Fruit fly (Drosophila melanogaster): ENCODE measurements around the gene Sdic1.
A peak's percentile ranks its signal among the peaks of the same experiment; 100 is the strongest.
"Not testable (repeated sequence)": the region's sequence is repeated elsewhere in the genome, so short reads cannot be mapped to it uniquely, and the experiment has no call there.

Sdic1 gene

DNA sequence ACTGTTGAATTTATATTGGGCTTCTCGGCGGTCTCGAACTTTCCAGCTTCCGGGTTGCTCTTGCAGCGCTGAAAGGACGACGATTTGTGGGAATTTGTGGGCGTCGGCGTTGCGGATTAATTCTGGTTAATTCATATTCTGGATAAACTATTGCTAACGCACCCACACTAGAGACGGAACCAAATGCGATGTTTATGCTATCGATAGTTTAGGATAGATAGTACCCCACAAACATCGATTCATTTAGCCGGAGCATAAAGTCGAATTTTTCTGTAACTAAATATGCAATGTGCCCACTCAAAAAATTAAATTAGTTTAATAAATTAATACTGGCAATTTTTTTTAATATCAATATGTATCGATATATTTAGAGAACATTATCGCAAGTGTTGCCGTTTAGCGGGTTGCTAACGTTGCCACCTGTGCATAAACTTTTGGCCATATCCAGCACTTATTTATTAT is 18.7 kb downstream of the Sdic1 start, which contains the start of gene Rab35:
Gene Rab35, minus strand, starts transcription at position 194 of the 462 bp plus-strand sequence.
- TF ChIP-seq pan (optimal IDR thresholded peaks at IDR 0.05), result no peak
- no peak for TF ChIP-seq Dll (optimal IDR thresholded peaks at IDR 0.05)
- no peak for TF ChIP-seq usp (GFP tag; optimal IDR thresholded peaks at IDR 0.05)
- TF ChIP-seq EcR (GFP tag; optimal IDR thresholded peaks at IDR 0.05), result no peak
- TF ChIP-seq CG8478 (optimal IDR thresholded peaks at IDR 0.05), result no peak

DNA sequence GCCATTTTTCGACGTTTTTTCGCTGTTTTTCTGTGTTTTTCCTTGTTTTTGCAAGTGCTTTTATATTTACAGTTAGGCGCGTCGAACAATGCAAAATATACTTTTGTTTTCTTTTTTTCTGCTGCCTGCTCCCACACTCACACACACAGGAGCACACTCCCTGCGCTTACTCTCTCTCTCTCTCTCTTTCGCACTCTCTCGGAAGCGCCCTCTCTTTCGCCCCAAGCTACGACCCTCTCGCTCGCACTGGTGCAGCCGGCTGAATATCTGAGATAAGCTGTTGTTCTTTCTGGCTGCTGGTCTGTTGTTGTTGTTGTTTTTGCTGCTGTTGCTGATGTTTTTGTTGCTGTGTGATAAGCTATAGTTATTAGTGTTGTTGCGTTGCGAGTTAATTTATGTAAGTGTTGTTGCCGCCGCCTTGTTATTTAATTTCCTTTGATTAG is 19.5 kb downstream of the Sdic1 start:
- TF ChIP-seq CG8478 (optimal IDR thresholded peaks at IDR 0.05) (peak; percentile 90), psq (optimal IDR thresholded peaks at IDR 0.05) (no peak), Dll (optimal IDR thresholded peaks at IDR 0.05) (peak; percentile 67)

DNA sequence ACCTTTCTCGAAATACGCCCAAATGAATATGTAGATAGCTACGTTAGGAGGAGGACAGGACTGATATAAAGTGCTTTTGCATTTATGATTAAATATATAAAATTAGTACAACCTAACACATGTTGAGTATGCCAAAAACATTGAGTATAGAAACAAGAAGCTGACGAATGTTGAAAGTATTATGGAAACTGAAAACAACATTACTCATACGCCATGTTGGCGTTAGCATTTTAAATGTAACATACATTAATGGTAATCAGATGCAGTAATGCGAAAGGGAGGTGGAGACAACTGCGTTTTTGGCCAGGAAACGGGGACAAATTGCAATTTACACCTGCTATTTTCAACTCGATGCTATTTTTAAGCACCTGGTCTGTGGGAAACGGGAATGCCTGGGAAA is 19.9 kb downstream of the Sdic1 start:
- TF ChIP-seq usp (GFP tag; optimal IDR thresholded peaks at IDR 0.05) (no peak), EcR (GFP tag; optimal IDR thresholded peaks at IDR 0.05) (no peak), pan (optimal IDR thresholded peaks at IDR 0.05) (no peak), Dll (optimal IDR thresholded peaks at IDR 0.05) (no peak), CG8478 (optimal IDR thresholded peaks at IDR 0.05) (no peak), psq (optimal IDR thresholded peaks at IDR 0.05) (no peak)

DNA sequence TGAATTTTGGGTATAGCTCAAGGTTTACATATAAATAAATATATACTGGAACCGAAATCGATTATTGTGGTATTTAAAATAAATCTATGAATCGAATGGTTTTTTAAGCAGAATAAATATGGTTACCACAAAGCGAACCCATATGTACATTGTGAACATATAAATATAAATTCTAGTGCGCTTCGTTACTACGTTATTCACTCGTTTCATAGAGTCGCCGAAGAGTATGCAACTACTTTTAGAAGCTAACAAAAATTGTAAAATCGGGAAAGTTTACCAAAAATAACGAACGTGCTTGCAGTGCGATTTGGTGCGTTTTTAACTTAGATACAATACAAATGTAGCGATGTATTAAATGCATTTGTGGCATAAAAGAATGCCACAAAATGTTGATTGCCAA is 22.5 kb downstream of the Sdic1 start:
- TF ChIP-seq pan (optimal IDR thresholded peaks at IDR 0.05) (no peak), Dll (optimal IDR thresholded peaks at IDR 0.05) (no peak), usp (GFP tag; optimal IDR thresholded peaks at IDR 0.05) (no peak)

DNA sequence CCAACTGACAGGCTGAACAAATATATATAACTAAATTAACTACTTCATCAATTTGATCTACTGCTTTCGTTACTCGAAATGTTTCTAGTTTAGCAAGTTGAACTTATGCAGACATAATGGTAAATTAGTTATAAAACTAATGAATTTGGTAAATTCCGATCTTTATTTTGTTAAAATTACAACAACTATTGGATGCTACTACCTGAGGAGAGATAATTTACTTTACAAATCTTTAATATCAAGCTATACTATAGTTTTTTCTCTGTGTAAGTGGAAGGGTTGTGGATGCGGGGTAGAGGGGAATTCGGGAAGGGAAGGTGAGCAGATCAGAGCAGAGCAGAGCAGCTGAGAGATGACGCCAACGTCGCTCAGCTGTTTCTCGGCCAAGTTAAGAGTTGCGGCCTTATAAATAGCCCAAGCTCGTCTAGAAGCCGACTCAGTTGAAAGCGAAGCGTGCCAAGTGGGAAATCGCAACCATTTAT is 30.7 kb downstream of the Sdic1 start, which contains the start of gene aspr:
Gene aspr, plus strand, starts transcription at position 432 of the 482 bp plus-strand sequence.
- no peak for TF ChIP-seq Dll (optimal IDR thresholded peaks at IDR 0.05)
- TF ChIP-seq psq (optimal IDR thresholded peaks at IDR 0.05), result no peak
- no peak for TF ChIP-seq pan (optimal IDR thresholded peaks at IDR 0.05)
- TF ChIP-seq CG8478 (optimal IDR thresholded peaks at IDR 0.05), result no peak
- TF ChIP-seq EcR (GFP tag; optimal IDR thresholded peaks at IDR 0.05), result no peak
- no peak for TF ChIP-seq usp (GFP tag; optimal IDR thresholded peaks at IDR 0.05)

DNA sequence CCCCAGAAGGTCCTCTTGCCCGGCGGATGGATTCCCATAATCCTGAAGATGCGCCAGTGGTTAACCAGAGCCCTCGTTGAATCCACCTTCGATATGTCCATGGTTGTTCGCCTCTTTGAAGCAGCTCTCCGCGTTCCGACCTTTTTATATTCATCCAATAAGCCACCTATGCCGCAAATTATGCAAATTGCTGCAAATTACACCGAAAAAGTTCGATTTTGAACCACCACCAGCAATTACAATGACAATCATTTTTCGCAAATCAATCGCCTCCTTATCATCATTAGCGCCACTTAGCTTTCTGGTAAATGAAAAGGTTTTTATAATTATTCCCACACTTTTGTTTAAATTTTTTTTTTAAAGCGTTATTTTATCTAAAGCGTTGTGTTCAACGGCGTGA is 35.4 kb downstream of the Sdic1 start, which contains the start of gene Or19a:
Gene Or19a, minus strand, starts transcription at position 101 of the 400 bp plus-strand sequence.
- TF ChIP-seq pan, psq, Dll (optimal IDR thresholded peaks at IDR 0.05): not testable (repeated sequence)

DNA sequence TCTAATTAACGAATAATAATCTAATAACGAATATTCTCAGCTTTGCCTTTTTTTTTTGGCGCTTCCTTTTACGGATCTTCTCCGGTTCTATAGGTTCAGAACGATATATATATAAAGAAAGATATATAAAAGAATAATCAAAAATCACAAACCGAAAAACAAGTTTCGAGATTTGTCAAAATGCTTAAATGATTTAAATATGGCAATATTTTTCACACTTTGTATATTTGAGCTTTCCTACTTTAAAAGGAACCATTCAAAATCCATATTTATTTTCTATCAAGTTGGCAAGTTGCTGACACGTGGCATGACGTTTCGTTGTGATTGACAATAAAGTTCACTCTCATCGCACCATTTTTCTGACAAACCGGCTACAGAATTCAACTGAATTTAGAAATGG is 37.7 kb downstream of the Sdic1 start, which contains the start of gene CG34332:
Gene CG34332, plus strand, starts transcription at position 301 of the 400 bp plus-strand sequence.
- TF ChIP-seq EcR (GFP tag; optimal IDR thresholded peaks at IDR 0.05), result no peak
- no peak for TF ChIP-seq Dll (optimal IDR thresholded peaks at IDR 0.05)

DNA sequence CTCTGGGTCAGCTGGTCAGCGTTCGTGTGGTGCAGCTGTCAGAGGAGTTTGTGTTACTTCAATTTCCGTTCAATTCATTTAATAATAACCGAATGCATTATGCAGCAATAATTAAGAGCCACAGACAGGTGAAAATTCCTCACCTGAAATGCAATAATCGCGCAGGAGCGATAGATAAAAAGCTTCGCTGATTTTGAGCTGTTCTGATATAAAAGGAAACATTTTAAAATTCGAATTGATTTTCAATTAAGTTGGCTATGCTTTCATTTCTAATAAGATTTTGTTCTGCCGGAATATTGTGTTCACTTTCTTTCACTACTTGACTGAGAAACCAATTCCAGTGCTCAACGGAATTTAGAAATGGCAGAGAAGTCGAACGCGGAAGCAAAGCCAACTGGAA is 38.9 kb downstream of the Sdic1 start, which contains the start of gene CG42583:
Gene CG42583, plus strand, starts transcription at position 301 of the 400 bp plus-strand sequence.
- TF ChIP-seq CG8478 (optimal IDR thresholded peaks at IDR 0.05) (no peak), Dll (optimal IDR thresholded peaks at IDR 0.05) (no peak), psq (optimal IDR thresholded peaks at IDR 0.05) (no peak), pan (optimal IDR thresholded peaks at IDR 0.05) (no peak), EcR (GFP tag; optimal IDR thresholded peaks at IDR 0.05) (no peak), usp (GFP tag; optimal IDR thresholded peaks at IDR 0.05) (no peak)

DNA sequence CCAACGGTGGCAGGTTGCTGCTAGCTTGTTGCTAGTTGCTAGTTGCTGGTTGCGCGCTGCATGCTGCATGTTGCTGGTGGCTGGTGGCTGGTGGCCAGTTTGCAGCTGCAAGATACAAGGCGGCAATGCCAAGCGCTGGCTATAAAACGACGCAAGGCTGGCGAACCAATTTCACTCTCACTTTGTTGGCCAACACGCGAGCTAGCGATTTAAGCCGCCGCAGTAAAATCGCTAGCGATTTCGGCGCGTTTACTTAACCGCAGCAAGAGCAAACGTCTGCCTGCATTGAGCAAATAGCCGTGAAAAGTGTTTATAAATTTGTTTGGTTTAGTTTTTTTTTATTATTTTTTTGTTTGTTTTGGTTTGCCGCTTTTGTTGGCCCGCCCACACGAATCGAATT is 45.0 kb downstream of the Sdic1 start, which contains the start of gene CG15322:
Gene CG15322, plus strand, starts transcription at position 148 of the 400 bp plus-strand sequence.
- TF ChIP-seq pan (optimal IDR thresholded peaks at IDR 0.05), result no peak
- no peak for TF ChIP-seq EcR (GFP tag; optimal IDR thresholded peaks at IDR 0.05)
- TF ChIP-seq Dll (optimal IDR thresholded peaks at IDR 0.05), result no peak
- no peak for TF ChIP-seq psq (optimal IDR thresholded peaks at IDR 0.05)
- no peak for TF ChIP-seq CG8478 (optimal IDR thresholded peaks at IDR 0.05)
- TF ChIP-seq usp (GFP tag; optimal IDR thresholded peaks at IDR 0.05), result no peak

DNA sequence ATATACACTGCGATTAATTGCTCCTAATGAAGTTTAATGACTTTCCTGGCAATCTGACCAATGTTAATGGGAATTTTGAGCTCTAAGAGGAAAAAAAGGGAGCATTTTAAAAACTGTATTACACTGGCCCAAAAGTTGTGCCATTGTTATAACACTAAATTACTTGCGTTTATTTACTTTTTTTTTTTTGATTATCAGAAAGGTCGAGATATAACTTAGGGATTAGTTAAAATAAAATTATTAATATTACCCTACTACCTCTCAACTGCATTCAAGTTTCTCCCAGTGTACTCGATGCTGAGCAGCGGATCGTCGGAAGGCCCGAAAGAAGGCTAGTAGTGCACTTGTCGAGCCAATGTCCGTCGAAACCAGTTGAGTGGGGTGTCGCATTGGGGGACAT is 48.0 kb downstream of the Sdic1 start:
- TF ChIP-seq usp (GFP tag; optimal IDR thresholded peaks at IDR 0.05) (no peak), pan (optimal IDR thresholded peaks at IDR 0.05) (no peak), EcR (GFP tag; optimal IDR thresholded peaks at IDR 0.05) (no peak), psq (optimal IDR thresholded peaks at IDR 0.05) (no peak), CG8478 (optimal IDR thresholded peaks at IDR 0.05) (no peak), Dll (optimal IDR thresholded peaks at IDR 0.05) (no peak)

DNA sequence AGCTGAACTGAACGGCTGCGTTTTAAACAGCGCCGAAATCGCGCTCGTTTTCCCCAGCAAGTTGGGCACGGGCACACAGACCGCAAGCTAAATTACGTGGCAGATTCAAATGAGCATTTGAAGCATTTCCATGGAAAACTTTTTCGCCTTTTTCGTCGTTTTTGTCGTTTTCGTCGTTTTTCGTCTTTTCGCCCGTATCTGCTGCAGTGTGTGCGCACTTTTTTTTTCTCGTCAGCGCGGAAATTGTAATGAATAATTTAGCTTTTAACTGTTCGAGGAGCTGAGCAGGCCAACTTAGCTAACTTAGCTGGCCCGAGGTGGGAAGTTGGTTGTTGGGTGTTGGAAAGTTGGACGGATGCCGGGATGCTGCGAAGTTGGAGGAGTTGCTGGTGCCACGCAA is 48.9 kb downstream of the Sdic1 start:
- no peak for TF ChIP-seq psq (optimal IDR thresholded peaks at IDR 0.05)
- TF ChIP-seq pan (optimal IDR thresholded peaks at IDR 0.05), result no peak
- no peak for TF ChIP-seq EcR (GFP tag; optimal IDR thresholded peaks at IDR 0.05)
- TF ChIP-seq CG8478 (optimal IDR thresholded peaks at IDR 0.05), result no peak
- TF ChIP-seq Dll (optimal IDR thresholded peaks at IDR 0.05), result no peak
- no peak for TF ChIP-seq usp (GFP tag; optimal IDR thresholded peaks at IDR 0.05)
